Worm (Caenorhabditis elegans): ENCODE results near the gene acdh-11.

acdh-11 gene

ce11 chrIII:10557910-10558309, 8.1 kb upstream of the acdh-11 start, which contains the start of gene T21C12.4:
Gene T21C12.4, minus strand, starts transcription at chrIII:10558010.
- no peak for TF ChIP-seq zip-8 (tag; optimal IDR thresholded peaks at IDR 0.05)
- TF ChIP-seq unc-120 (tag; optimal IDR thresholded peaks at IDR 0.05; ENCODE audit: poor library complexity, severe bottlenecking): no peak
- TF ChIP-seq pha-4 (tag; optimal IDR thresholded peaks at IDR 0.05): no peak
- no peak for TF ChIP-seq sem-2 (GFP tag; optimal IDR thresholded peaks at IDR 0.05)
- no peak for TF ChIP-seq unc-62 (GFP tag; optimal IDR thresholded peaks at IDR 0.05)
- no peak for TF ChIP-seq mls-2 (tag; optimal IDR thresholded peaks at IDR 0.05)
- no peak for TF ChIP-seq elt-1 (tag; optimal IDR thresholded peaks at IDR 0.05; ENCODE audit: borderline replicate concordance, insufficient read depth)
- no peak for TF ChIP-seq nhr-237 (tag; optimal IDR thresholded peaks at IDR 0.05)
- no peak for TF ChIP-seq cnd-1 (tag; optimal IDR thresholded peaks at IDR 0.05)
- TF ChIP-seq ceh-39 (tag; optimal IDR thresholded peaks at IDR 0.05): no peak
- no peak for TF ChIP-seq ceh-83 (GFP tag; optimal IDR thresholded peaks at IDR 0.05)
- no peak for TF ChIP-seq sptf-1 (tag; optimal IDR thresholded peaks at IDR 0.05)
- TF ChIP-seq drap-1 (GFP tag; optimal IDR thresholded peaks at IDR 0.05): no peak
- no peak for TF ChIP-seq lin-32 (GFP tag; optimal IDR thresholded peaks at IDR 0.05)

ce11 chrIII:10560296-10560695, 5.8 kb upstream of the acdh-11 start, which contains the start of gene rab-30:
Gene rab-30, plus strand, starts transcription at chrIII:10560596.
- TF ChIP-seq ztf-11 (tag; optimal IDR thresholded peaks at IDR 0.05): no peak
- TF ChIP-seq nhr-28 (tag; optimal IDR thresholded peaks at IDR 0.05): no peak
- TF ChIP-seq ceh-43 (GFP tag; optimal IDR thresholded peaks at IDR 0.05): no peak
- TF ChIP-seq nhr-237 (tag; optimal IDR thresholded peaks at IDR 0.05): no peak
- no peak for TF ChIP-seq drap-1 (GFP tag; optimal IDR thresholded peaks at IDR 0.05)
- TF ChIP-seq ceh-83 (GFP tag; optimal IDR thresholded peaks at IDR 0.05): no peak
- no peak for TF ChIP-seq ceh-39 (tag; optimal IDR thresholded peaks at IDR 0.05)
- no peak for TF ChIP-seq nhr-12 (tag; optimal IDR thresholded peaks at IDR 0.05)
- TF ChIP-seq sptf-1 (tag; optimal IDR thresholded peaks at IDR 0.05): no peak
- TF ChIP-seq ces-1 (GFP tag; optimal IDR thresholded peaks at IDR 0.05): no peak
- no peak for TF ChIP-seq blmp-1 (tag; optimal IDR thresholded peaks at IDR 0.05)
- no peak for TF ChIP-seq hlh-1 (tag; optimal IDR thresholded peaks at IDR 0.05)
- no peak for TF ChIP-seq ham-2 (GFP tag; optimal IDR thresholded peaks at IDR 0.05)
- TF ChIP-seq tbx-8 (GFP tag; optimal IDR thresholded peaks at IDR 0.05): no peak

ce11 chrIII:10561904-10562303, 4.2 kb upstream of the acdh-11 start, which contains the start of gene Y45F3A.1:
Gene Y45F3A.1, minus strand, starts transcription at chrIII:10561915.
- TF ChIP-seq ceh-43 (GFP tag; optimal IDR thresholded peaks at IDR 0.05) (no peak), nhr-12 (tag; optimal IDR thresholded peaks at IDR 0.05) (no peak), nhr-2 (tag; optimal IDR thresholded peaks at IDR 0.05) (no peak), unc-62 (GFP tag; optimal IDR thresholded peaks at IDR 0.05) (no peak), ceh-39 (tag; optimal IDR thresholded peaks at IDR 0.05) (no peak), nhr-237 (tag; optimal IDR thresholded peaks at IDR 0.05) (no peak), nhr-28 (tag; optimal IDR thresholded peaks at IDR 0.05) (no peak), unc-120 (tag; optimal IDR thresholded peaks at IDR 0.05; ENCODE audit: poor library complexity, severe bottlenecking) (no peak), lsy-2 (tag; optimal IDR thresholded peaks at IDR 0.05) (no peak), lin-32 (GFP tag; optimal IDR thresholded peaks at IDR 0.05) (no peak), mls-2 (tag; optimal IDR thresholded peaks at IDR 0.05) (no peak), ham-2 (GFP tag; optimal IDR thresholded peaks at IDR 0.05) (no peak)

ce11 chrIII:10562542-10562941, 3.5 kb upstream of the acdh-11 start:
- peak; percentile 41 for TF ChIP-seq elt-1 (tag; optimal IDR thresholded peaks at IDR 0.05; ENCODE audit: borderline replicate concordance, insufficient read depth)
- no peak for TF ChIP-seq elt-3 (tag; optimal IDR thresholded peaks at IDR 0.05)
- TF ChIP-seq snpc-4 (tag; optimal IDR thresholded peaks at IDR 0.05): no peak
- no peak for TF ChIP-seq ceh-83 (GFP tag; optimal IDR thresholded peaks at IDR 0.05)
- TF ChIP-seq ceh-39 (tag; optimal IDR thresholded peaks at IDR 0.05): no peak
- no peak for TF ChIP-seq mep-1 (tag; optimal IDR thresholded peaks at IDR 0.05)

ce11 chrIII:10569246-10569645, 3.2 kb downstream of the acdh-11 start:
- TF ChIP-seq bed-3 (GFP tag; optimal IDR thresholded peaks at IDR 0.05): no peak
- no peak for TF ChIP-seq elt-1 (tag; optimal IDR thresholded peaks at IDR 0.05; ENCODE audit: borderline replicate concordance, insufficient read depth)
- TF ChIP-seq ceh-43 (GFP tag; optimal IDR thresholded peaks at IDR 0.05): no peak
- TF ChIP-seq ceh-83 (GFP tag; optimal IDR thresholded peaks at IDR 0.05): no peak
- TF ChIP-seq nhr-12 (tag; optimal IDR thresholded peaks at IDR 0.05): no peak
- TF ChIP-seq nhr-2 (tag; optimal IDR thresholded peaks at IDR 0.05): no peak
- TF ChIP-seq sptf-1 (tag; optimal IDR thresholded peaks at IDR 0.05): no peak
